Worm (Caenorhabditis elegans) whole organism, L4 larva: ENCODE results near the gene cfap-36.

Experiments used
- R02D3.7 ChIP-seq: fragments of 150-350 bp; sonication (generic microtip); optimal IDR thresholded peaks from 3 replicates; lab custom pipeline; 2014; ENCODE audit warnings: missing biosample characterization, missing genetic modification characterization
- aha-1 ChIP-seq: fragments of 150-350 bp; peaks from one replicate; lab custom pipeline; 2014; ENCODE audit warnings: missing biosample characterization, missing genetic modification characterization
- attf-4 ChIP-seq: sonication (generic microtip); optimal IDR thresholded peaks from 3 replicates; lab custom pipeline; 2017; ENCODE audit warnings: missing biosample characterization, missing genetic modification characterization
- ceh-82 ChIP-seq: sonication (generic microtip); optimal IDR thresholded peaks from 2 replicates; lab custom pipeline; 2017; ENCODE audit warnings: missing biosample characterization, missing genetic modification characterization
- ces-1 ChIP-seq: fragments of 150-350 bp; sonication (generic microtip); optimal IDR thresholded peaks from 4 replicates; lab custom pipeline; 2014; ENCODE audit warnings: missing biosample characterization, missing genetic modification reagents, missing genetic modification characterization
- daf-19 ChIP-seq: fragments of 200-800 bp; sonication (Bioruptor generic); conservative IDR thresholded peaks from 2 replicates; pipeline ENCODE4 v1.3.6; 2022; ENCODE audit warnings: missing genetic modification characterization, missing compliant biosample characterization
- dpl-1 ChIP-seq: fragments of 150-350 bp; optimal IDR thresholded peaks from 2 replicates; lab custom pipeline; 2014; ENCODE audit warnings: missing biosample characterization, missing genetic modification reagents, missing genetic modification characterization
- dve-1 ChIP-seq: sonication (generic microtip); optimal IDR thresholded peaks from 2 replicates; lab custom pipeline; 2017; ENCODE audit warnings: antibody characterized with exemption, mild to moderate bottlenecking, missing genetic modification characterization, missing compliant biosample characterization; ENCODE audit not compliant: insufficient read depth
- gei-8 ChIP-seq: fragments of 200-800 bp; sonication (Bioruptor generic); optimal IDR thresholded peaks from 2 replicates; lab custom pipeline; 2018; ENCODE audit warnings: mild to moderate bottlenecking, missing genetic modification characterization, missing compliant biosample characterization
- hif-1 ChIP-seq, 2 experiments: sonication (generic microtip); optimal IDR thresholded peaks; 2 replicates each; lab custom pipeline; 2016 to 2017; ENCODE audit warnings: missing compliant biosample characterization in 2 of 2, missing genetic modification characterization in 2 of 2, missing genetic modification reagents in 2 of 2, missing genotype in 2 of 2, mild to moderate bottlenecking in 1 of 2
- lin-15B ChIP-seq: fragments of 150-350 bp; sonication (generic microtip); optimal IDR thresholded peaks from 3 replicates; lab custom pipeline; 2014; ENCODE audit warnings: missing biosample characterization, missing genetic modification characterization
- lin-38 ChIP-seq: fragments of 200-800 bp; sonication (Bioruptor generic); IDR thresholded peaks from 2 replicates; pipeline ENCODE4 v1.3.6; 2022; ENCODE audit warnings: missing genetic modification reagents, missing genetic modification characterization, missing compliant biosample characterization
- lir-3 ChIP-seq: sonication (generic microtip); optimal IDR thresholded peaks from 2 replicates; lab custom pipeline; 2016; ENCODE audit warnings: mild to moderate bottlenecking, missing genetic modification characterization, missing compliant biosample characterization
- lsy-2 ChIP-seq, 2 experiments: fragments of 150-350 bp in 1 of 2; sonication (generic microtip) in 1 of 2; optimal IDR thresholded peaks; 2 replicates each; lab custom pipeline; 2014 to 2017; ENCODE audit warnings: missing biosample characterization in 2 of 2, missing genetic modification characterization in 2 of 2
- mdt-29 ChIP-seq: fragments of 200-800 bp; sonication (Bioruptor generic); IDR thresholded peaks from 2 replicates; pipeline ENCODE4 v1.3.6; 2022; ENCODE audit warnings: missing genetic modification reagents, missing genetic modification characterization, missing compliant biosample characterization
- mep-1 ChIP-seq: fragments of 150-350 bp; sonication (generic microtip); optimal IDR thresholded peaks from 3 replicates; lab custom pipeline; 2014; ENCODE audit warnings: missing biosample characterization, missing genetic modification characterization
- mes-2 ChIP-seq: sonication (generic microtip); optimal IDR thresholded peaks from 2 replicates; lab custom pipeline; 2016; ENCODE audit warnings: missing genotype, mild to moderate bottlenecking, missing genetic modification characterization, missing compliant biosample characterization; ENCODE audit not compliant: poor library complexity, severe bottlenecking
- mxl-2 ChIP-seq: fragments of 200-800 bp; sonication (Bioruptor generic); conservative IDR thresholded peaks from 2 replicates; pipeline ENCODE4 v1.3.6; 2022; ENCODE audit warnings: missing genetic modification reagents, missing genetic modification characterization, missing compliant biosample characterization
- nhr-102 ChIP-seq: sonication (generic microtip); optimal IDR thresholded peaks from 2 replicates; lab custom pipeline; 2016; ENCODE audit warnings: mild to moderate bottlenecking, missing genetic modification characterization, moderate library complexity, missing compliant biosample characterization
- nhr-28 ChIP-seq: fragments of 150-350 bp; optimal IDR thresholded peaks from 2 replicates; lab custom pipeline; 2014; ENCODE audit warnings: missing biosample characterization, missing genetic modification characterization
- nhr-41 ChIP-seq: fragments of 200-800 bp; sonication (Bioruptor generic); IDR thresholded peaks from 2 replicates; pipeline ENCODE4 v1.3.6; 2022; ENCODE audit warnings: missing genetic modification reagents, missing genetic modification characterization, missing compliant biosample characterization
- nhr-42 ChIP-seq: fragments of 200-800 bp; sonication (Bioruptor generic); IDR thresholded peaks from 2 replicates; pipeline ENCODE4 v1.3.6; 2022; ENCODE audit warnings: missing genetic modification characterization, missing compliant biosample characterization
- rbr-2 ChIP-seq: sonication (generic microtip); optimal IDR thresholded peaks from 2 replicates; lab custom pipeline; 2016; ENCODE audit warnings: missing genotype, missing genetic modification characterization, missing compliant biosample characterization
- saeg-2 ChIP-seq: fragments of 200-800 bp; sonication (Bioruptor generic); IDR thresholded peaks from 2 replicates; pipeline ENCODE4 v1.3.6; 2022; ENCODE audit warnings: missing genetic modification reagents, missing genetic modification characterization, missing compliant biosample characterization
- sdz-12 ChIP-seq: fragments of 200-800 bp; sonication (Bioruptor generic); optimal IDR thresholded peaks from 2 replicates; lab custom pipeline; 2018; ENCODE audit warnings: mild to moderate bottlenecking, missing genetic modification characterization, missing compliant biosample characterization
- set-16 ChIP-seq: fragments of 200-800 bp; sonication (Bioruptor generic); IDR thresholded peaks from 2 replicates; pipeline ENCODE4 v1.3.6; 2022; ENCODE audit warnings: missing genetic modification reagents, missing genetic modification characterization, missing compliant biosample characterization
- skn-1 ChIP-seq: fragments of 150-350 bp; optimal IDR thresholded peaks from 2 replicates; lab custom pipeline; 2014; ENCODE audit warnings: missing biosample characterization, missing genetic modification characterization
- spr-3 ChIP-seq: fragments of 200-800 bp; sonication (Bioruptor generic); optimal IDR thresholded peaks from 2 replicates; lab custom pipeline; 2018; ENCODE audit warnings: mild to moderate bottlenecking, missing genetic modification characterization, missing compliant biosample characterization
- tra-1 ChIP-seq: fragments of 200-800 bp; sonication (Bioruptor generic); IDR thresholded peaks from 2 replicates; pipeline ENCODE4 v1.3.6; 2022; ENCODE audit warnings: missing genetic modification reagents, missing genetic modification characterization, missing compliant biosample characterization
- unc-39 ChIP-seq: sonication (generic microtip); optimal IDR thresholded peaks from 2 replicates; lab custom pipeline; 2017; ENCODE audit warnings: missing biosample characterization, missing genetic modification characterization
- unc-62 ChIP-seq, 3 experiments: fragments of 150-350 bp in 1 of 3; sonication (generic microtip); optimal IDR thresholded peaks in 2 of 3; peaks in 1 of 3; 1 replicate in 1 of 3; 2 replicates in 2 of 3; lab custom pipeline; 2014 to 2017; ENCODE audit warnings: missing biosample characterization in 3 of 3, missing genetic modification characterization in 3 of 3, missing genetic modification reagents in 3 of 3, missing genotype in 1 of 3
- ztf-7 ChIP-seq: fragments of 150-350 bp; optimal IDR thresholded peaks from 2 replicates; lab custom pipeline; 2014; ENCODE audit warnings: missing biosample characterization, missing genetic modification characterization

Gene cfap-36

DNA sequence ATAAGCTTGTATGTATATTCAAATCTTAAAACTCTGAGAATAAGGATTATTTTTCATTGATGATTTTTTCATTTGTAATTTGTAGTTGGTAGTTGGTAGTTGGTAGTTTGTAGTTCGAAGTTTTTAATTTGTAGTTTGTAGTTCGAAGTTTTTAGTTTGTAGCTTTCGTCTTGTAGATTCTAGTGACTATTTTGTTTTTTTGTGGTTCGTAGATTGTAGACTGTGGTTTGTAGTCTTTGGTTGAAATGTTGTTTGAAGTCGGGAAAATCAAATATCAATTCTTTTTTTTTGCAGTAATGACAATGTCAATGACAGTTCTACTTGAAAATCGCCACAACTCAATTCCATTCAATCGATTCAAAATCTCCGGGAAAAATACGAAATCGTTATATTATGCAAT, 26.3 kb downstream of the cfap-36 start:
- TF ChIP-seq unc-62 (GFP tag; optimal IDR thresholded peaks at IDR 0.05 in 1 of 2; lab: Kevin White, UChicago) (peak in 1 of 2 experiments; percentile 97), unc-62 (tag; optimal IDR thresholded peaks at IDR 0.05; lab: Kevin White, UChicago) (no peak), hif-1 (tag; optimal IDR thresholded peaks at IDR 0.05; lab: Kevin White, UChicago) (no peak)

ce11 chrV:144794-145193, 27.2 kb downstream of the cfap-36 start, which contains the start of gene srh-82:
TSS of gene srh-82 (plus strand) at chrV:145094.
- TF ChIP-seq nhr-41 (GFP tag; lab: Robert Waterston, UW) = no peak
- no peak for TF ChIP-seq daf-19 (GFP tag; lab: Robert Waterston, UW)
- no peak for TF ChIP-seq sdz-12 (GFP tag; lab: Kevin White, UChicago)

DNA sequence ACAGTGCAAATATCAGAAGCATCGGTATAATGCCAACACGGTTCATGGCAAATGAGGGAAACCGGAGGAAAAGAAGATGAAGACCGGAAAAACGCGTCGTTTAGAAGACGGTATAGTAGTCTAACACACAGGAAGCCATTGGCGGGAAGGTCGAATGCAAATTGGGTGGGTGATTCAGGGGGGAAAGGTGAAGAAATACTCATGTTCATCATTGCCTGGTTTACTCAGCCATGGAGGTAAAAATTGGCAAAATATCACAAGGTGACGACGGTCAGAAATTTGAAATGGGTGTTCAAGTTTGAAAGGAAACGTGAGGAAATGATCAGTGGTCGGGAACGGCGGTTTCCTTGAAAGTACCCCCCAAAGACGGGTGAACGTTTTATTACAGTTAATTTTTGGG, 30.8 kb downstream of the cfap-36 start, which contains the start of gene W03F9.11:
W03F9.11 (minus strand) TSS at position 101 of the 400 bp plus-strand sequence.
- TF ChIP-seq lin-15B (tag; lab: Kevin White, UChicago) (no peak), unc-62 (GFP tag; optimal IDR thresholded peaks at IDR 0.05 in 1 of 2; lab: Kevin White, UChicago) (peak in 1 of 2 experiments; percentile 82), unc-62 (tag; optimal IDR thresholded peaks at IDR 0.05; lab: Kevin White, UChicago) (no peak)

DNA sequence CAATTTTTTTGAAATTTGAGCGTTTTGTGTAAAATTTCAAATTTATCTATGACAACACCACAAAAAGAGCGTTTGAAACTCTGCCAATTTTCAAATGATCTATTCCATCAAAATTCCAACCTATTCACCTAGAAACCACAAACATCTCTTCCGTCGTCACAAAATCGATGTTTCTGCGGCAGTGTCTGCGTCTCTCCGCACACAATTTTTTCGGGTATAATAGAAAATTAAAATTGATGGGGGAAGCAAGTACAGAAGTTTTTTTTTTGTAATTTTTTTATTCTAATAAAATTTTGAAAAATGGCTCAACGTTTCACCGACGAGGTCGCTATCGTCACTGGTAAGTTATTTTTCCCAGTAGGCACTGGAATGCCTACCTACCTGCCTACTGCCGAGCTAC, 33.4 kb downstream of the cfap-36 start, which contains the start of gene W03F9.9:
W03F9.9 (plus strand) TSS at position 301 of the 400 bp plus-strand sequence.
- TF ChIP-seq saeg-2 (GFP tag; lab: Robert Waterston, UW) = no peak
- TF ChIP-seq aha-1 (tag; lab: Kevin White, UChicago) = no peak
- TF ChIP-seq mdt-29 = no peak
- TF ChIP-seq tra-1 (GFP tag; lab: Robert Waterston, UW) = no peak
- TF ChIP-seq skn-1 (tag; lab: Kevin White, UChicago) = no peak
- TF ChIP-seq ztf-7 = no peak
- TF ChIP-seq nhr-28 (tag; lab: Kevin White, UChicago) = peak; percentile 2

DNA sequence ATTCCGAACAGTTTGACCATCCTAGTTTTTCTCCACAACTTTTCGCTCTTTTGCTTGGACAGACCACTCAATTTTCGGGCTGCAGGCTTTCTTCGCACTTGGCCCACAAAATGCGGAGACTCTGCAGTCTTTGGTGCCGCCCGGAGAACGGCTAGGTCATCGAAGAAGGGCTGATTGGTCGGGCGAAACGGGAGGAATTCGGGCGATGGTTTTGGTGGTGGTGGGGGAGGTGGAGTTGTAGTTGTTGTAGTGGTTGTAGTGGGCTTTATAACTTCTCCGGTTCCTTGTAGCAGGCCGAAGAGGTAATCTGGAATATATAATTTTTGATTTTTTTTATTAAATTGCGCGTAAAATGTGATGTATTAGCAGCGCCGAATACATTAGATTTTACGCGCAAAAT, 34.3 kb downstream of the cfap-36 start:
- no peak for TF ChIP-seq attf-4 (tag; lab: Kevin White, UChicago)
- TF ChIP-seq set-16 (GFP tag; lab: Robert Waterston, UW) = peak; percentile 49; the same call in 1 of the 2 replicates

DNA sequence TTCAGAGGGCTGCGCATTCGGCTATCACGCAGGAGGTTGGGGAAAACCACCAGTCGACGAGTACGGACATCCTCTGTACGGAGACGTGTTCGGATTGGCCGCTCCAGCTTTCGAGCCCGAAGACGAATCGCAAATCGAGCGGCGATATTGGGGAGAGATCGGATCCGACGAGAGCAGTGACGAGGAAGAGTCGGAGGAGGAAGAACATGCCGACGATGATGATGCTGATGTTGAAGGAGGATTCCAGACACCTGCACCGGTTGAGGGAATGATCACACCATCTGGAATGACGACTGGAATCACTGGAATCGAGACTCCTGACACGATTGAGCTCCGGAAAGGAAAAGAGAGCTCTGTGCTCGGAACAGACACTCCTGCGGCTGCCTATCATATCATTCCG, 41.8 kb downstream of the cfap-36 start:
- TF ChIP-seq nhr-42 (GFP tag; lab: Robert Waterston, UW) (0 out of 2 replicates have a peak, but pooled peaks have one; percentile 26), ces-1 (GFP tag; lab: Kevin White, UChicago) (no peak), R02D3.7 (no peak), gei-8 (GFP tag; lab: Kevin White, UChicago) (no peak), set-16 (GFP tag; lab: Robert Waterston, UW) (peak; percentile 65), attf-4 (tag; lab: Kevin White, UChicago) (no peak)

DNA sequence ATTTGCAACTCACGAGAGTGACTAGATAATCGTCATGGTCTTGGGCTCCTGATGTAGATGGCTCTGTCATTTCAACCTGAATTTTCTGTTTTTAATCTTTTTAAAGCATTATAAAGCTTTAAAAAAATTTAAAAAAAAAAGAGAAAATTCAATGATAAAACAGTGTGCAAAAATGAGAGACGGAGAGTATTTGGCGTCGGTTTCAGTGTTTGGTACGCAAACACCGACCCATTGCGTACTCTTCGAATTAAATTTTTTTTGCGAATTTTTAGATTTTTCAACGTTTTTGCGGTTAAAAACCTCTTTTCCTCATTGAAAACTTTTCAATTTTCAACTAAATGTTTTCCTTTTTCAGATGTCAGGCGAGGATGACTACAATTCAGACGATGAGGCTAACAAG, 44.1 kb downstream of the cfap-36 start, which contains the start of the genes W03F9.2 and sftb-2:
W03F9.2 (minus strand) TSS at position 153 of the 400 bp plus-strand sequence.
sftb-2 (plus strand) TSS at position 356 of the 400 bp plus-strand sequence.
- TF ChIP-seq mes-2 (tag; lab: Kevin White, UChicago) = peak; percentile 54
- TF ChIP-seq nhr-102 (tag; lab: Kevin White, UChicago) = no peak
- no peak for TF ChIP-seq set-16 (GFP tag; lab: Robert Waterston, UW)
- peak; percentile 35; the same call in 1 of the 2 replicates for TF ChIP-seq lin-38 (GFP tag; lab: Robert Waterston, UW)
- no peak for TF ChIP-seq mxl-2
- peak; percentile 39 for TF ChIP-seq dpl-1 (GFP tag; lab: Kevin White, UChicago)
- peak; percentile 15 for TF ChIP-seq mep-1 (tag; lab: Kevin White, UChicago)
- TF ChIP-seq ceh-82 (tag; lab: Kevin White, UChicago) = no peak
- TF ChIP-seq lir-3 (tag; lab: Kevin White, UChicago) = no peak
- no peak for TF ChIP-seq unc-39 (tag; lab: Kevin White, UChicago)
- no peak for TF ChIP-seq rbr-2 (tag; lab: Kevin White, UChicago)
- TF ChIP-seq dve-1 (tag; lab: Kevin White, UChicago) = peak; percentile 59
- TF ChIP-seq lsy-2 (tag; optimal IDR thresholded peaks at IDR 0.05; lab: Kevin White, UChicago) = peak in 1 of 2 experiments; percentile 59
- TF ChIP-seq spr-3 = no peak
